Worm (Caenorhabditis elegans) whole organism, mixed stage, embryonic: ENCODE measurements around the gene lis-1.

Experiments used
- M03D4.4 ChIP-seq: sonication (generic microtip); optimal IDR thresholded peaks from 2 replicates; lab custom pipeline; 2017; ENCODE audit warnings: mild to moderate bottlenecking, missing genetic modification characterization, missing compliant biosample characterization
- bed-3 ChIP-seq: fragments of 200-800 bp; sonication (Bioruptor generic); optimal IDR thresholded peaks from 3 replicates; lab custom pipeline; 2018; ENCODE audit warnings: mild to moderate bottlenecking, missing genetic modification characterization, moderate library complexity, missing compliant biosample characterization
- blmp-1 ChIP-seq: fragments of 150-350 bp; optimal IDR thresholded peaks from 2 replicates; lab custom pipeline; 2014; ENCODE audit warnings: missing biosample characterization, missing genetic modification characterization
- ceh-39 ChIP-seq: fragments of 150-350 bp; optimal IDR thresholded peaks from 2 replicates; lab custom pipeline; 2014; ENCODE audit warnings: missing biosample characterization, missing genetic modification characterization
- ceh-43 ChIP-seq: fragments of 200-800 bp; sonication (Bioruptor generic); optimal IDR thresholded peaks from 2 replicates; lab custom pipeline; 2018; ENCODE audit warnings: mild to moderate bottlenecking, missing genetic modification characterization, moderate library complexity, missing compliant biosample characterization
- ceh-83 ChIP-seq: fragments of 200-800 bp; sonication (Bioruptor generic); optimal IDR thresholded peaks from 2 replicates; lab custom pipeline; 2018; ENCODE audit warnings: mild to moderate bottlenecking, missing genetic modification characterization, missing compliant biosample characterization
- ces-1 ChIP-seq: fragments of 150-350 bp; optimal IDR thresholded peaks from 2 replicates; lab custom pipeline; 2014; ENCODE audit warnings: missing biosample characterization, missing genetic modification reagents, missing genetic modification characterization
- cnd-1 ChIP-seq: fragments of 200-800 bp; sonication (Bioruptor generic); optimal IDR thresholded peaks from 2 replicates; lab custom pipeline; 2018; ENCODE audit warnings: mild to moderate bottlenecking, missing genetic modification characterization, missing compliant biosample characterization
- drap-1 ChIP-seq: fragments of 200-800 bp; sonication (Bioruptor generic); optimal IDR thresholded peaks from 3 replicates; lab custom pipeline; 2018; ENCODE audit warnings: mild to moderate bottlenecking, missing genetic modification characterization, missing compliant biosample characterization
- elt-3 ChIP-seq: fragments of 150-350 bp; optimal IDR thresholded peaks from 2 replicates; lab custom pipeline; 2014; ENCODE audit warnings: missing biosample characterization, missing genetic modification characterization
- ham-2 ChIP-seq: fragments of 200-800 bp; sonication (Bioruptor generic); optimal IDR thresholded peaks from 2 replicates; lab custom pipeline; 2018; ENCODE audit warnings: mild to moderate bottlenecking, missing genetic modification characterization, missing compliant biosample characterization
- hlh-1 ChIP-seq: fragments of 150-350 bp; optimal IDR thresholded peaks from 2 replicates; lab custom pipeline; 2014; ENCODE audit warnings: missing biosample characterization, missing genetic modification reagents, missing genetic modification characterization
- lin-13 ChIP-seq: fragments of 150-350 bp; optimal IDR thresholded peaks from 2 replicates; lab custom pipeline; 2014; ENCODE audit warnings: missing biosample characterization, missing genetic modification characterization
- lin-32 ChIP-seq: fragments of 200-800 bp; sonication (Bioruptor generic); optimal IDR thresholded peaks from 2 replicates; lab custom pipeline; 2018; ENCODE audit warnings: mild to moderate bottlenecking, missing genetic modification characterization, missing compliant biosample characterization
- lsy-2 ChIP-seq: fragments of 150-350 bp; optimal IDR thresholded peaks from 2 replicates; lab custom pipeline; 2014; ENCODE audit warnings: missing biosample characterization, missing genetic modification characterization
- mab-5 ChIP-seq: fragments of 150-350 bp; optimal IDR thresholded peaks from 2 replicates; lab custom pipeline; 2014; ENCODE audit warnings: missing biosample characterization, missing genetic modification characterization
- mep-1 ChIP-seq: fragments of 150-350 bp; optimal IDR thresholded peaks from 2 replicates; lab custom pipeline; 2017; ENCODE audit warnings: missing biosample characterization, missing genetic modification reagents, missing genetic modification characterization, inconsistent platforms
- mls-2 ChIP-seq: sonication (generic microtip); optimal IDR thresholded peaks from 2 replicates; lab custom pipeline; 2016; ENCODE audit warnings: mild to moderate bottlenecking, missing genetic modification characterization, moderate library complexity, missing compliant biosample characterization
- nhr-12 ChIP-seq: fragments of 150-350 bp; optimal IDR thresholded peaks from 2 replicates; lab custom pipeline; 2014; ENCODE audit warnings: missing biosample characterization, missing genetic modification characterization
- nhr-237 ChIP-seq: fragments of 150-350 bp; optimal IDR thresholded peaks from 2 replicates; lab custom pipeline; 2014; ENCODE audit warnings: missing biosample characterization, missing genetic modification characterization
- nhr-28 ChIP-seq: fragments of 150-350 bp; optimal IDR thresholded peaks from 2 replicates; lab custom pipeline; 2014; ENCODE audit warnings: missing biosample characterization, missing genetic modification characterization
- nhr-76 ChIP-seq: sonication (generic microtip); optimal IDR thresholded peaks from 2 replicates; lab custom pipeline; 2017; ENCODE audit warnings: missing biosample characterization, missing genetic modification characterization
- sem-2 ChIP-seq: fragments of 200-800 bp; sonication (Bioruptor generic); optimal IDR thresholded peaks from 2 replicates; lab custom pipeline; 2018; ENCODE audit warnings: mild to moderate bottlenecking, missing genetic modification characterization, missing compliant biosample characterization
- snpc-4 ChIP-seq: fragments of 150-350 bp; optimal IDR thresholded peaks from 2 replicates; lab custom pipeline; 2014; ENCODE audit warnings: missing biosample characterization, missing genetic modification characterization
- tbx-8 ChIP-seq: fragments of 200-800 bp; sonication (Bioruptor generic); optimal IDR thresholded peaks from 2 replicates; lab custom pipeline; 2018; ENCODE audit warnings: mild to moderate bottlenecking, missing genetic modification characterization, moderate library complexity, missing compliant biosample characterization
- unc-120 ChIP-seq: sonication (generic microtip); optimal IDR thresholded peaks from 2 replicates; lab custom pipeline; 2017; ENCODE audit warnings: missing genetic modification characterization, missing compliant biosample characterization; ENCODE audit not compliant: poor library complexity, severe bottlenecking
- unc-62 ChIP-seq: fragments of 150-350 bp; optimal IDR thresholded peaks from 2 replicates; lab custom pipeline; 2014; ENCODE audit warnings: missing biosample characterization, missing genetic modification reagents, missing genetic modification characterization
- zip-8 ChIP-seq: fragments of 150-350 bp; optimal IDR thresholded peaks from 2 replicates; lab custom pipeline; 2014; ENCODE audit warnings: missing biosample characterization, missing genetic modification characterization
- ztf-11 ChIP-seq: fragments of 150-350 bp; optimal IDR thresholded peaks from 2 replicates; lab custom pipeline; 2014; ENCODE audit warnings: missing biosample characterization, missing genetic modification characterization

The lis-1 gene

DNA sequence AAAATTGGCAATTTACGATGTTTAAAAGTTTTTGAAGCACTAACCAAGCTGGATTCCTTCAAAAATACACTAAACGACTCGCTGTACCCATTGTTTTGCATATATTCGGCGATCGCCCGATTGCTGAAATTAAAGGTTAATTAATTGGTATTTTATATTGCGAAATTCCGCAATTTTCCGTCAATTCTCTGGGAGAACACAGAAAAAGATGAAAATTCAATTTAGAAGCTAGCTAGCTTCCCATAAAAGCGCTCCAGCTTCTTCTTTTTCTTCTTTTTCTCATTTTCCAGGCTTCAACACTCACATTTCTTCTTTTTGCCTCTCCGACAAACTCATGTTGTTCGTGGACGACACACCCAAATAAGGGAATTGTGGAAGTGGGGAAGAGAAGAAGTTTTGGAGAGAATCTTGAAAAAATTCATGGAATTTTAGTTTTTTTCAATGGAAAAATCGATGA lies at the start of gene lis-1:
lis-1 (minus strand) TSS at position 407 of the 457 bp plus-strand sequence.
- TF ChIP-seq drap-1 (GFP tag; lab: Kevin White, UChicago) (no peak), ces-1 (GFP tag; lab: Kevin White, UChicago) (peak; percentile 87)

DNA sequence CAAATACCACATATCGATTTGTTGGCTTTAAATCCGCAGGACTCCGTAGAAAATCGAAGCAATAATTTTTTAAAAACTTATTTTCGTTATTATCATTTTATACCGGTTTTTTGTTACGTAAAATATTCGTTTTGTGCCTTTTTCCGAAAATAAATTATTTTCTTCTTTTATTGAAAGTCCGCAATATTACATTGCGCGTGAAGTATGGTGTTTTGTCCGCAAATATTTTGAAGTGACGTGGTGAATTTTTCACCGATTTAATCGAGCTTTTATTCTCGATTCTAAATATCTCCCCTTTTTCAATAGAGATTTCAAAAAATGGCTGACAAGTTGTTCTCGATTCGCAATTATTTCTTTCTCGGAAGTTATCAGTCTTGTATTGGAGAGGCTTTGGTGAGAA lies 49.5 kb upstream of the lis-1 start, which contains the start of gene cope-1:
cope-1 (plus strand) TSS at position 229 of the 400 bp plus-strand sequence.
- TF ChIP-seq ces-1 (GFP tag; lab: Kevin White, UChicago), result peak; percentile 37
- TF ChIP-seq lsy-2 (tag; lab: Kevin White, UChicago), result peak; percentile 39
- no peak for TF ChIP-seq elt-3 (tag; lab: Kevin White, UChicago)
- TF ChIP-seq mep-1 (tag; lab: Kevin White, UChicago), result peak; percentile 4

DNA sequence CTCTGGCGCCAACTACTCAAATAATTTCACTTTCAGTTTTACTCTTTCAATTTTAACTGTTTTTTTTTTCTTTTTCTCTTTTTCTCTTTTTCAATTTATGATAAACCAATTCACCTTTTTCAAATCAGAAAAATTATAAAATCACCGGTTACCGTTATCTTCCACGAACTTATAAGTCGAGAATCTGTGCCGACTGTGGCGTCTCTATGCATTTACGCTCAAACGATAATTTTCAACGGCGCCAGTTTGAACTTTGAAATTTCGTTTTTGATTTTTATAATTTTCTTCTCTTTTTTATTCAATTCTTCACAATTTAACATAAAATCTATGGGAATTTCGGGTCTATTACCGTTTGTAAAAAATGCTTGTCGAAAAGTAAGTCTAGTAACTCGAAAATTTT lies 46.9 kb upstream of the lis-1 start, which contains the start of gene exo-1:
exo-1 (plus strand) TSS at position 101 of the 400 bp plus-strand sequence.
- TF ChIP-seq lsy-2 (tag; lab: Kevin White, UChicago) (peak; percentile 42), mep-1 (tag; lab: Kevin White, UChicago) (peak; percentile 35), sem-2 (GFP tag; lab: Kevin White, UChicago) (no peak), bed-3 (no peak), zip-8 (tag; lab: Kevin White, UChicago) (no peak), nhr-237 (tag; lab: Kevin White, UChicago) (peak; percentile 46)

DNA sequence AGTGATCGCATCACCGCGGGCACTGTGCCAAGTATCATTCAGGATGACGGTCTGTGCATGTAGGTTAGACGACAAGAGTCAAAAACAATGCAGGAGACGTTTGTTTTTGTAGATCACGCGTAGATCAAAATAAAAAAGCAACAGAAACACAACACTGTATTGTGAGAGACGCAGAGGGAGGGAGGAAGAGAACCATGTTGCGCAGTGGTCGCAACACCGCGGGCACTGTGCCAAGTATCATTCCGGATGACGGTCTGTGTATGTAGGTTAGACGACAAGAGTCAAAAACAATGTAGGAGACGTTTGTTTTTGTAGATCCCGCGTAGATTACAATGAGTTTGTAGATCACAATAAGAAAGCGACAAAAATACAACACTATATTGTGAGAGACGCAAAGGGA lies 42.5 kb upstream of the lis-1 start:
- TF ChIP-seq unc-120 (tag; lab: Kevin White, UChicago), result no peak
- TF ChIP-seq nhr-76 (tag; lab: Kevin White, UChicago), result no peak
- no peak for TF ChIP-seq ceh-43
- TF ChIP-seq ces-1 (GFP tag; lab: Kevin White, UChicago), result no peak
- no peak for TF ChIP-seq M03D4.4 (tag; lab: Kevin White, UChicago)
- no peak for TF ChIP-seq ceh-39 (tag; lab: Kevin White, UChicago)
- TF ChIP-seq mab-5 (tag; lab: Kevin White, UChicago), result no peak
- TF ChIP-seq nhr-12 (tag; lab: Kevin White, UChicago), result no peak
- no peak for TF ChIP-seq cnd-1
- no peak for TF ChIP-seq ceh-83 (GFP tag; lab: Kevin White, UChicago)
- TF ChIP-seq lin-32 (GFP tag; lab: Kevin White, UChicago), result no peak
- no peak for TF ChIP-seq blmp-1 (tag; lab: Kevin White, UChicago)
- no peak for TF ChIP-seq hlh-1 (tag; lab: Kevin White, UChicago)
- TF ChIP-seq lsy-2 (tag; lab: Kevin White, UChicago), result no peak

DNA sequence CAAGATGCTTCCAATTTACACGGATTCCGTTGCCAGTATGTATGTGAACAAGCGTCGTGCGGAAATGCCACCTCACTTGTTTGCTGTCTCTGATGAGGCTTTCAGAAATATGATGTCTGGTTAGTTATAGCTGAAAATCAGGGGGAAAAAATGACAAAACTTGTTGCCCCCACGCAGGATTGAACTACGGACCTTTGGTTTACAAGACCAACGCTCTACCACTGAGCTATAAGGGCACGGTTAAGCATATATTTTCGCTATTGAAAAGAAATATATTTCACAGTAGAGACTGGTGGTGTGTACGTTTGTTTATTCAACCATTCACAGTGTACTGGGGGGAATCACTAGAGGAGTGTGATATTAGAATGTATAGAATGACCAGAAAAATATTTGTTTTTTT lies 34.7 kb upstream of the lis-1 start:
- TF ChIP-seq zip-8 (tag; lab: Kevin White, UChicago) (no peak), ceh-43 (no peak), unc-62 (no peak), lin-32 (GFP tag; lab: Kevin White, UChicago) (no peak), ztf-11 (tag; lab: Kevin White, UChicago) (no peak), ces-1 (GFP tag; lab: Kevin White, UChicago) (no peak), nhr-28 (tag; lab: Kevin White, UChicago) (no peak), mls-2 (no peak), snpc-4 (no peak), drap-1 (GFP tag; lab: Kevin White, UChicago) (no peak)
- TF ChIP-seq, all 35 proteins: peak for 0

DNA sequence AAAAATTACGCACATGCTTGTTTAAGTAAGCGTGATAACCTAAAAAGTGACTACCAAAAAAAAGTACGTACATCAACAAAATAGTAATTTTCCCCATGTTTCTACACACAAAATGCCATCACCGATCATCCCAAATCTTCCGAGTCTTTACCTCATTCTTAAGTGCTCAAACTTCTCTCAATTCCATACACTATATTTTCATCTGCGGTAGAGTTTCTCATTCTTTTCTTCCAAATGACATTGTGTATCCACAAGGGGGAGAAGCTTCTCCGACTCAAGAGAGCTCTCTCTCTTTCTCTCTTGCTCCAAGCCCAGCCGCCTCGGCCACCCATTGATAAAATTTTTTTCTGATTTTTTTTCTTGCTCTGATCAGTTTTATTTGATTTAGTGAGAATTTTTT lies 33.0 kb upstream of the lis-1 start, which contains the start of gene myo-6:
myo-6 (plus strand) TSS at position 301 of the 400 bp plus-strand sequence.
- no peak for TF ChIP-seq ztf-11 (tag; lab: Kevin White, UChicago)
- TF ChIP-seq tbx-8 (GFP tag; lab: Kevin White, UChicago), result no peak
- TF ChIP-seq lin-13, result no peak
- no peak for TF ChIP-seq ceh-39 (tag; lab: Kevin White, UChicago)
- no peak for TF ChIP-seq elt-3 (tag; lab: Kevin White, UChicago)
- no peak for TF ChIP-seq nhr-28 (tag; lab: Kevin White, UChicago)
- TF ChIP-seq unc-62, result no peak
- TF ChIP-seq cnd-1, result no peak
- no peak for TF ChIP-seq ceh-83 (GFP tag; lab: Kevin White, UChicago)
- TF ChIP-seq ham-2 (GFP tag; lab: Kevin White, UChicago), result no peak
